Fruit fly (Drosophila melanogaster) whole organism, embryonic: ENCODE data around the gene Ctr1B.

Experiments used
- Adf1 ChIP-seq: fragments of 200-800 bp; sonication (Bioruptor generic); IDR thresholded peaks from 2 replicates; pipeline ENCODE4 v1.3.6; 2022; ENCODE audit warnings: missing biosample characterization, missing genetic modification characterization
- Atf3 ChIP-seq: fragments of 200-800 bp; sonication (Bioruptor generic); optimal IDR thresholded peaks from 3 replicates; lab custom pipeline; 2016; ENCODE audit warnings: missing biosample characterization, missing genetic modification characterization
- B-H1 ChIP-seq: fragments of 200-800 bp; sonication (Bioruptor generic); IDR thresholded peaks from 3 replicates; pipeline ENCODE4 v1.3.6; 2022; ENCODE audit warnings: missing biosample characterization, missing genetic modification characterization
- Bdp1 ChIP-seq: fragments of 200-800 bp; sonication (Bioruptor generic); optimal IDR thresholded peaks from 3 replicates; lab custom pipeline; 2016; ENCODE audit warnings: missing biosample characterization, missing genetic modification characterization
- CG10321 ChIP-seq: fragments of 200-800 bp; sonication (Bioruptor generic); IDR thresholded peaks from 2 replicates; pipeline ENCODE4 v1.3.6; 2022; ENCODE audit warnings: missing biosample characterization, missing genetic modification characterization
- CG10959 ChIP-seq: fragments of 200-800 bp; sonication (Bioruptor generic); IDR thresholded peaks from 2 replicates; pipeline ENCODE4 v1.3.6; 2022; ENCODE audit warnings: missing biosample characterization, missing genetic modification characterization
- CG11085 ChIP-seq: fragments of 200-800 bp; sonication (Bioruptor generic); IDR thresholded peaks from 2 replicates; pipeline ENCODE4 v1.3.6; 2022; ENCODE audit warnings: missing biosample characterization, missing genetic modification characterization
- CG15601 ChIP-seq: fragments of 200-800 bp; sonication (Bioruptor generic); optimal IDR thresholded peaks from 3 replicates; lab custom pipeline; 2019; ENCODE audit warnings: missing biosample characterization, mild to moderate bottlenecking, missing genetic modification characterization, moderate library complexity
- CG16779 ChIP-seq: fragments of 200-800 bp; sonication (Bioruptor generic); IDR thresholded peaks from 2 replicates; pipeline ENCODE4 v1.3.6; 2022; ENCODE audit warnings: missing biosample characterization, missing genetic modification characterization
- CG18764 ChIP-seq: fragments of 200-800 bp; sonication (Bioruptor generic); optimal IDR thresholded peaks from 3 replicates; lab custom pipeline; 2016; ENCODE audit warnings: missing biosample characterization, missing genetic modification characterization
- CG2129 ChIP-seq: fragments of 200-800 bp; sonication (Bioruptor generic); IDR thresholded peaks from 2 replicates; pipeline ENCODE4 v1.3.6; 2022; ENCODE audit warnings: missing biosample characterization, missing genetic modification characterization; ENCODE audit not compliant: partially characterized antibody
- CG2202 ChIP-seq: fragments of 200-800 bp; sonication (Bioruptor generic); optimal IDR thresholded peaks from 2 replicates; lab custom pipeline; 2018; ENCODE audit warnings: missing biosample characterization, mild to moderate bottlenecking, missing genetic modification characterization
- CG2875 ChIP-seq: fragments of 200-800 bp; sonication (Bioruptor generic); optimal IDR thresholded peaks from 2 replicates; lab custom pipeline; 2017; ENCODE audit warnings: missing biosample characterization, mild to moderate bottlenecking, missing genetic modification characterization, missing genetic modification reagents
- CG30020 ChIP-seq: fragments of 200-800 bp; optimal IDR thresholded peaks from 2 replicates; lab custom pipeline; 2019; ENCODE audit warnings: missing biosample characterization, mild to moderate bottlenecking, missing genetic modification characterization, moderate library complexity
- CG3065 ChIP-seq: fragments of 200-800 bp; sonication (Bioruptor generic); optimal IDR thresholded peaks from 2 replicates; lab custom pipeline; 2016; ENCODE audit warnings: missing biosample characterization, missing genetic modification characterization
- CG31224 ChIP-seq: fragments of 200-800 bp; sonication (Bioruptor generic); IDR thresholded peaks from 2 replicates; pipeline ENCODE4 v1.3.6; 2022; ENCODE audit warnings: missing biosample characterization, missing genetic modification characterization
- CG32772 ChIP-seq: fragments of 200-800 bp; sonication (Bioruptor generic); IDR thresholded peaks from 2 replicates; pipeline ENCODE4 v1.3.6; 2022; ENCODE audit warnings: missing biosample characterization, missing genetic modification characterization
- CG4617 ChIP-seq: fragments of 200-800 bp; sonication (Bioruptor generic); optimal IDR thresholded peaks from 3 replicates; lab custom pipeline; 2016; ENCODE audit warnings: missing biosample characterization, missing genetic modification characterization, borderline replicate concordance
- CG9215 ChIP-seq: fragments of 200-800 bp; sonication (Bioruptor generic); IDR thresholded peaks from 2 replicates; pipeline ENCODE4 v1.3.6; 2022; ENCODE audit warnings: missing biosample characterization, missing genetic modification characterization
- CG9609 ChIP-seq: fragments of 200-800 bp; sonication (Bioruptor generic); optimal IDR thresholded peaks from 3 replicates; lab custom pipeline; 2016; ENCODE audit warnings: missing biosample characterization, missing genetic modification characterization
- CkIIα-i1 ChIP-seq: fragments of 200-800 bp; sonication (Bioruptor generic); IDR thresholded peaks from 2 replicates; pipeline ENCODE4 v1.3.6; 2022; ENCODE audit warnings: missing biosample characterization, missing genetic modification characterization
- Deaf1 ChIP-seq: fragments of 200-800 bp; optimal IDR thresholded peaks from 3 replicates; lab custom pipeline; 2019; ENCODE audit warnings: missing biosample characterization, mild to moderate bottlenecking, missing genetic modification characterization, moderate library complexity
- Dip2 ChIP-seq: fragments of 200-800 bp; sonication (Bioruptor generic); IDR thresholded peaks from 2 replicates; pipeline ENCODE4 v1.3.6; 2022; ENCODE audit warnings: missing biosample characterization, missing genetic modification characterization
- E2f1 ChIP-seq: fragments of 200-800 bp; sonication (Bioruptor generic); IDR thresholded peaks from 2 replicates; pipeline ENCODE4 v1.3.6; 2022; ENCODE audit warnings: missing biosample characterization, missing genetic modification characterization
- GATAe ChIP-seq: fragments of 200-800 bp; sonication (Bioruptor generic); conservative IDR thresholded peaks from 2 replicates; pipeline ENCODE4 v1.3.6; 2022; ENCODE audit warnings: missing biosample characterization, missing genetic modification characterization
- HmgD ChIP-seq: fragments of 200-800 bp; sonication (Bioruptor generic); optimal IDR thresholded peaks from 3 replicates; lab custom pipeline; 2016; ENCODE audit warnings: missing biosample characterization, missing genetic modification characterization
- Hr51 ChIP-seq, 2 experiments: fragments of 200-800 bp; sonication (Bioruptor generic); optimal IDR thresholded peaks; 2 replicates in 1 of 2; 3 replicates in 1 of 2; lab custom pipeline; 2016 to 2018; ENCODE audit warnings: missing biosample characterization in 2 of 2, missing genetic modification characterization in 2 of 2, mild to moderate bottlenecking in 1 of 2, moderate library complexity in 1 of 2
- MESR4 ChIP-seq: fragments of 200-800 bp; sonication (Bioruptor generic); optimal IDR thresholded peaks from 2 replicates; lab custom pipeline; 2018; ENCODE audit warnings: missing biosample characterization, mild to moderate bottlenecking, missing genetic modification characterization, moderate library complexity
- Oli ChIP-seq: fragments of 200-800 bp; sonication (Bioruptor generic); optimal IDR thresholded peaks from 2 replicates; lab custom pipeline; 2018; ENCODE audit warnings: missing biosample characterization, mild to moderate bottlenecking, missing genetic modification characterization, moderate library complexity
- Rx ChIP-seq: fragments of 200-800 bp; sonication (Bioruptor generic); IDR thresholded peaks from 2 replicates; pipeline ENCODE4 v1.3.6; 2022; ENCODE audit warnings: missing biosample characterization, missing genetic modification characterization
- Spps ChIP-seq: fragments of 200-800 bp; sonication (Bioruptor generic); optimal IDR thresholded peaks from 2 replicates; lab custom pipeline; 2018; ENCODE audit warnings: missing biosample characterization, mild to moderate bottlenecking, missing genetic modification characterization
- TFAM ChIP-seq: fragments of 200-800 bp; sonication (Bioruptor generic); optimal IDR thresholded peaks from 2 replicates; lab custom pipeline; 2017; ENCODE audit warnings: missing biosample characterization, missing genetic modification characterization, inconsistent platforms
- Taf1 ChIP-seq: fragments of 200-800 bp; sonication (Bioruptor generic); IDR thresholded peaks from 2 replicates; pipeline ENCODE4 v1.3.6; 2022; ENCODE audit warnings: missing biosample characterization, missing genetic modification characterization
- bcd ChIP-seq: fragments of 200-800 bp; sonication (Bioruptor generic); optimal IDR thresholded peaks from 2 replicates; lab custom pipeline; 2017; ENCODE audit warnings: missing biosample characterization, mild to moderate bottlenecking, missing genetic modification characterization
- croc ChIP-seq: fragments of 200-800 bp; sonication (Bioruptor generic); conservative IDR thresholded peaks from 3 replicates; pipeline ENCODE4 v1.3.6; 2022; ENCODE audit warnings: missing biosample characterization, missing genetic modification characterization
- crp ChIP-seq, 2 experiments: fragments of 200-800 bp; sonication (Bioruptor generic); optimal IDR thresholded peaks; 2 replicates in 1 of 2; 3 replicates in 1 of 2; lab custom pipeline; 2017; ENCODE audit warnings: missing biosample characterization in 2 of 2, missing genetic modification characterization in 2 of 2, mild to moderate bottlenecking in 1 of 2, moderate library complexity in 1 of 2
- fd64A ChIP-seq: fragments of 200-800 bp; sonication (Bioruptor generic); optimal IDR thresholded peaks from 3 replicates; lab custom pipeline; 2018; ENCODE audit warnings: missing biosample characterization, mild to moderate bottlenecking, missing genetic modification characterization
- grau ChIP-seq: fragments of 200-800 bp; optimal IDR thresholded peaks from 3 replicates; lab custom pipeline; 2019; ENCODE audit warnings: missing biosample characterization, mild to moderate bottlenecking, missing genetic modification characterization, moderate library complexity
- ham ChIP-seq: fragments of 200-800 bp; sonication (Bioruptor generic); IDR thresholded peaks from 2 replicates; pipeline ENCODE4 v1.3.6; 2022; ENCODE audit warnings: missing biosample characterization, missing genetic modification characterization
- klu ChIP-seq: fragments of 200-800 bp; sonication (Bioruptor generic); IDR thresholded peaks from 2 replicates; pipeline ENCODE4 v1.3.6; 2022; ENCODE audit warnings: missing biosample characterization, missing genetic modification characterization
- lmd ChIP-seq: fragments of 200-800 bp; sonication (Bioruptor generic); IDR thresholded peaks from 2 replicates; pipeline ENCODE4 v1.3.6; 2022; ENCODE audit warnings: missing biosample characterization, missing genetic modification characterization
- luna ChIP-seq: fragments of 200-800 bp; sonication (Bioruptor generic); optimal IDR thresholded peaks from 2 replicates; lab custom pipeline; 2016; ENCODE audit warnings: missing biosample characterization, missing genetic modification characterization
- nmo ChIP-seq: fragments of 200-800 bp; sonication (Bioruptor generic); optimal IDR thresholded peaks from 2 replicates; lab custom pipeline; 2018; ENCODE audit warnings: missing biosample characterization, mild to moderate bottlenecking, missing genetic modification characterization, moderate library complexity
- oc ChIP-seq: fragments of 200-800 bp; sonication (Bioruptor generic); optimal IDR thresholded peaks from 2 replicates; lab custom pipeline; 2018; ENCODE audit warnings: missing biosample characterization, mild to moderate bottlenecking, missing genetic modification characterization, moderate library complexity
- p53 ChIP-seq: fragments of 200-800 bp; sonication (Bioruptor generic); optimal IDR thresholded peaks from 2 replicates; lab custom pipeline; 2016; ENCODE audit warnings: missing biosample characterization, missing genetic modification characterization
- pan ChIP-seq, 4 experiments: fragments of >200 bp in 3 of 4; fragments of 200-800 bp in 1 of 4; sonication (Bioruptor generic) in 1 of 4; optimal IDR thresholded peaks in 3 of 4; IDR thresholded peaks in 1 of 4; 2 replicates each; pipeline versions ENCODE4 v1.3.6 to Lab custom; 2017 to 2022; ENCODE audit warnings: missing biosample characterization in 2 of 4, missing genetic modification characterization in 2 of 4, mixed read lengths in 1 of 4
- peb ChIP-seq: fragments of 200-800 bp; sonication (Bioruptor generic); IDR thresholded peaks from 2 replicates; pipeline ENCODE4 v1.3.6; 2022; ENCODE audit warnings: missing biosample characterization, missing genetic modification characterization
- psq ChIP-seq: fragments of 200-800 bp; sonication (Bioruptor generic); optimal IDR thresholded peaks from 2 replicates; lab custom pipeline; 2017; ENCODE audit warnings: missing biosample characterization, missing genetic modification characterization
- sima ChIP-seq: fragments of 200-800 bp; sonication (Bioruptor generic); optimal IDR thresholded peaks from 2 replicates; lab custom pipeline; 2016; ENCODE audit warnings: missing biosample characterization, missing genetic modification characterization
- tin ChIP-seq: fragments of 200-800 bp; sonication (Bioruptor generic); optimal IDR thresholded peaks from 3 replicates; lab custom pipeline; 2016; ENCODE audit warnings: missing biosample characterization, missing genetic modification characterization
- toy ChIP-seq: fragments of 200-800 bp; sonication (Bioruptor generic); IDR thresholded peaks from 2 replicates; pipeline ENCODE4 v1.3.6; 2022; ENCODE audit warnings: missing biosample characterization, missing genetic modification characterization

The Ctr1B gene

dm6 chr3R:8340675-8341275, 23.4 kb downstream of the Ctr1B start, which contains the start of the genes COX7A and Arl2 (continued):
- TF ChIP-seq CG11085 (GFP tag; lab: Robert Waterston, UW) (no peak), psq (GFP tag; lab: Kevin White, UChicago) (no peak), toy (GFP tag; lab: Robert Waterston, UW) (no peak), pan (optimal IDR thresholded peaks at IDR 0.05; lab: Kevin White, UChicago) (no peak), pan (GFP tag; optimal IDR thresholded peaks at IDR 0.05 in 1 of 2, IDR thresholded peaks at IDR 0.05 in 1 of 2) (no peak), CG3065 (GFP tag; lab: Kevin White, UChicago) (no peak), Rx (GFP tag; lab: Robert Waterston, UW) (no peak), CG2202 (tag; lab: Kevin White, UChicago) (no peak), tin (GFP tag; lab: Kevin White, UChicago) (no peak), Taf1 (GFP tag; lab: Robert Waterston, UW) (no peak), Bdp1 (GFP tag; lab: Kevin White, UChicago) (no peak), CG2129 (GFP tag; lab: Robert Waterston, UW) (peak; percentile 94), ham (GFP tag; lab: Robert Waterston, UW) (no peak), Spps (tag; lab: Kevin White, UChicago) (no peak), Deaf1 (tag; lab: Kevin White, UChicago) (no peak), oc (tag; lab: Kevin White, UChicago) (no peak), CG10321 (GFP tag; lab: Robert Waterston, UW) (no peak), Atf3 (GFP tag; lab: Kevin White, UChicago) (no peak), E2f1 (GFP tag; lab: Robert Waterston, UW) (0 out of 2 replicates have a peak, but pooled peaks have one; percentile 17), Dip2 (GFP tag; lab: Robert Waterston, UW) (no peak), sima (no peak), croc (GFP tag; lab: Robert Waterston, UW) (no peak), CG31224 (GFP tag; lab: Robert Waterston, UW) (no peak), CG9215 (GFP tag; lab: Robert Waterston, UW) (no peak), B-H1 (no peak), CG16779 (GFP tag; lab: Robert Waterston, UW) (no peak), Hr51 (GFP tag; optimal IDR thresholded peaks at IDR 0.05; lab: Kevin White, UChicago) (no peak), TFAM (GFP tag; lab: Kevin White, UChicago) (no peak), CG15601 (tag; lab: Kevin White, UChicago) (no peak), CG2875 (GFP tag; lab: Kevin White, UChicago) (no peak), GATAe (GFP tag; lab: Robert Waterston, UW) (no peak), Oli (no peak), CG4617 (GFP tag; lab: Kevin White, UChicago) (peak; percentile 88), Adf1 (GFP tag; lab: Robert Waterston, UW) (no peak), CG10959 (GFP tag; lab: Robert Waterston, UW) (no peak), bcd (GFP tag; lab: Kevin White, UChicago) (no peak), p53 (GFP tag; lab: Kevin White, UChicago) (no peak), MESR4 (peak; percentile 98), CG30020 (tag; lab: Kevin White, UChicago) (peak; percentile 42), nmo (GFP tag; lab: Kevin White, UChicago) (peak; percentile 27), CG9609 (no peak), lmd (GFP tag; lab: Robert Waterston, UW) (no peak), luna (GFP tag; lab: Kevin White, UChicago) (no peak), peb (GFP tag; lab: Robert Waterston, UW) (no peak), CG18764 (GFP tag; lab: Kevin White, UChicago) (no peak), klu (GFP tag; lab: Robert Waterston, UW) (no peak), CkIIα-i1 (GFP tag; lab: Robert Waterston, UW) (no peak), CG32772 (GFP tag; lab: Robert Waterston, UW) (no peak), grau (tag; lab: Kevin White, UChicago) (no peak), fd64A (GFP tag; lab: Kevin White, UChicago) (no peak), HmgD (GFP tag; lab: Kevin White, UChicago) (no peak), crp (GFP tag; optimal IDR thresholded peaks at IDR 0.05; lab: Kevin White, UChicago) (peak; percentile 34 to 83)
